Worm (Caenorhabditis elegans) whole organism, L1 larva: Measurements from ENCODE around the gene T04C12.7.

Experiments
- C04F5.9 ChIP-seq: sonication (generic microtip); optimal IDR thresholded peaks from 2 replicates; lab custom pipeline; 2016; ENCODE audit warnings: missing genetic modification characterization, missing compliant biosample characterization
- C16A3.4 ChIP-seq: fragments of 150-350 bp; optimal IDR thresholded peaks from 2 replicates; lab custom pipeline; 2014; ENCODE audit warnings: missing biosample characterization, missing genetic modification characterization
- C34B4.2 ChIP-seq: sonication (generic microtip); optimal IDR thresholded peaks from 2 replicates; lab custom pipeline; 2017; ENCODE audit warnings: mild to moderate bottlenecking, missing genetic modification characterization, missing compliant biosample characterization
- F16B12.6 ChIP-seq: fragments of 150-350 bp; optimal IDR thresholded peaks from 2 replicates; lab custom pipeline; 2014; ENCODE audit warnings: missing biosample characterization, missing genetic modification characterization
- Y116A8C.19 ChIP-seq: sonication (generic microtip); optimal IDR thresholded peaks from 2 replicates; lab custom pipeline; 2016; ENCODE audit warnings: missing compliant biosample characterization, missing genetic modification characterization, borderline replicate concordance
- aha-1 ChIP-seq: fragments of 150-350 bp; optimal IDR thresholded peaks from 2 replicates; lab custom pipeline; 2014; ENCODE audit warnings: missing biosample characterization, missing genetic modification characterization
- alr-1 ChIP-seq: fragments of 200-800 bp; sonication (Bioruptor generic); optimal IDR thresholded peaks from 2 replicates; lab custom pipeline; 2018; ENCODE audit warnings: borderline replicate concordance, mild to moderate bottlenecking, missing genetic modification characterization, missing compliant biosample characterization
- aly-2 ChIP-seq: fragments of 150-350 bp; optimal IDR thresholded peaks from 2 replicates; lab custom pipeline; 2014; ENCODE audit warnings: missing biosample characterization, missing genetic modification characterization
- blmp-1 ChIP-seq: fragments of 150-350 bp; optimal IDR thresholded peaks from 2 replicates; lab custom pipeline; 2014; ENCODE audit warnings: missing biosample characterization, missing genetic modification characterization
- ceh-63 ChIP-seq: fragments of 200-800 bp; sonication (Bioruptor generic); optimal IDR thresholded peaks from 2 replicates; lab custom pipeline; 2018; ENCODE audit warnings: mild to moderate bottlenecking, missing genetic modification characterization, missing compliant biosample characterization
- ces-1 ChIP-seq: fragments of 150-350 bp; optimal IDR thresholded peaks from 2 replicates; lab custom pipeline; 2014; ENCODE audit warnings: missing biosample characterization, missing genetic modification reagents, missing genetic modification characterization
- egl-27 ChIP-seq, 2 experiments: fragments of 150-350 bp in 1 of 2; sonication (generic microtip); optimal IDR thresholded peaks; 3 replicates each; lab custom pipeline; 2017 to 2018; ENCODE audit warnings: missing biosample characterization in 2 of 2, missing genetic modification characterization in 2 of 2, missing genetic modification reagents in 2 of 2
- elt-2 ChIP-seq: sonication (generic microtip); optimal IDR thresholded peaks from 2 replicates; lab custom pipeline; 2016; ENCODE audit warnings: missing genetic modification characterization, mild to moderate bottlenecking, inconsistent platforms, missing compliant biosample characterization, missing genetic modification reagents
- ets-5 ChIP-seq: fragments of 200-800 bp; sonication (Bioruptor generic); IDR thresholded peaks from 2 replicates; pipeline ENCODE4 v1.3.6; 2022; ENCODE audit warnings: missing genetic modification characterization, missing compliant biosample characterization
- fkh-8 ChIP-seq: sonication (generic microtip); optimal IDR thresholded peaks from 2 replicates; lab custom pipeline; 2016; ENCODE audit warnings: mild to moderate bottlenecking, missing genetic modification characterization, missing compliant biosample characterization
- fos-1 ChIP-seq: fragments of 150-350 bp; optimal IDR thresholded peaks from 2 replicates; lab custom pipeline; 2014; ENCODE audit warnings: missing biosample characterization, missing genetic modification characterization
- grh-1 ChIP-seq: fragments of 200-800 bp; sonication (Bioruptor generic); IDR thresholded peaks from 2 replicates; pipeline ENCODE4 v1.3.6; 2022; ENCODE audit warnings: missing genetic modification reagents, missing genetic modification characterization, missing compliant biosample characterization
- irx-1 ChIP-seq: sonication (generic microtip); optimal IDR thresholded peaks from 2 replicates; lab custom pipeline; 2016; ENCODE audit warnings: missing genetic modification characterization, missing compliant biosample characterization
- isw-1 ChIP-seq: fragments of 200-800 bp; sonication (Bioruptor generic); IDR thresholded peaks from 2 replicates; pipeline ENCODE4 v1.3.6; 2022; ENCODE audit warnings: missing genetic modification characterization, missing compliant biosample characterization
- jun-1 ChIP-seq: fragments of 150-350 bp; optimal IDR thresholded peaks from 2 replicates; lab custom pipeline; 2014; ENCODE audit warnings: missing biosample characterization, missing genetic modification reagents, missing genetic modification characterization
- lin-14 ChIP-seq: fragments of 200-800 bp; sonication (Bioruptor generic); optimal IDR thresholded peaks from 2 replicates; lab custom pipeline; 2018; ENCODE audit warnings: mild to moderate bottlenecking, missing genetic modification characterization, moderate library complexity, missing compliant biosample characterization
- lin-35 ChIP-seq, 2 experiments: fragments of 150-350 bp; optimal IDR thresholded peaks; 2 replicates each; lab custom pipeline; 2014; ENCODE audit warnings: missing biosample characterization in 2 of 2, missing genetic modification characterization in 2 of 2, missing genetic modification reagents in 2 of 2
- lin-39 ChIP-seq: fragments of 150-350 bp; optimal IDR thresholded peaks from 2 replicates; lab custom pipeline; 2014; ENCODE audit warnings: missing biosample characterization, missing genetic modification reagents, missing genetic modification characterization
- lir-3 ChIP-seq: sonication (generic microtip); optimal IDR thresholded peaks from 2 replicates; lab custom pipeline; 2016; ENCODE audit warnings: mild to moderate bottlenecking, missing genetic modification characterization, moderate library complexity, missing compliant biosample characterization; ENCODE audit not compliant: poor library complexity
- lsy-2 ChIP-seq, 2 experiments: fragments of 150-350 bp; optimal IDR thresholded peaks; 2 replicates each; lab custom pipeline; 2014; ENCODE audit warnings: missing biosample characterization in 2 of 2, missing genetic modification characterization in 2 of 2
- mab-9 ChIP-seq: fragments of 200-800 bp; sonication (Bioruptor generic); IDR thresholded peaks from 2 replicates; pipeline ENCODE4 v1.3.6; 2022; ENCODE audit warnings: missing genetic modification reagents, missing genetic modification characterization, missing compliant biosample characterization
- mdl-1 ChIP-seq, 2 experiments: fragments of 150-350 bp; optimal IDR thresholded peaks; 2 replicates each; lab custom pipeline; 2014 to 2017; ENCODE audit warnings: missing biosample characterization in 2 of 2, missing genetic modification characterization in 2 of 2, inconsistent platforms in 1 of 2
- mef-2 ChIP-seq: fragments of 150-350 bp; optimal IDR thresholded peaks from 2 replicates; lab custom pipeline; 2014; ENCODE audit warnings: missing biosample characterization, missing genetic modification characterization
- mep-1 ChIP-seq: fragments of 150-350 bp; optimal IDR thresholded peaks from 2 replicates; lab custom pipeline; 2014; ENCODE audit warnings: missing biosample characterization, missing genetic modification characterization
- nhr-11 ChIP-seq: fragments of 150-350 bp; optimal IDR thresholded peaks from 2 replicates; lab custom pipeline; 2014; ENCODE audit warnings: missing biosample characterization, missing genetic modification characterization
- nhr-12 ChIP-seq: sonication (generic microtip); optimal IDR thresholded peaks from 2 replicates; lab custom pipeline; 2017; ENCODE audit warnings: missing biosample characterization, missing genetic modification characterization
- nhr-237 ChIP-seq: fragments of 150-350 bp; optimal IDR thresholded peaks from 2 replicates; lab custom pipeline; 2014; ENCODE audit warnings: missing biosample characterization, missing genetic modification characterization
- nhr-28 ChIP-seq: fragments of 150-350 bp; optimal IDR thresholded peaks from 2 replicates; lab custom pipeline; 2014; ENCODE audit warnings: missing biosample characterization, missing genetic modification characterization
- nhr-47 ChIP-seq: sonication (generic microtip); optimal IDR thresholded peaks from 2 replicates; lab custom pipeline; 2016; ENCODE audit warnings: mild to moderate bottlenecking, missing genetic modification characterization, moderate library complexity, missing compliant biosample characterization
- nhr-71 ChIP-seq: sonication (generic microtip); optimal IDR thresholded peaks from 2 replicates; lab custom pipeline; 2016; ENCODE audit warnings: mild to moderate bottlenecking, missing genetic modification characterization, moderate library complexity, missing compliant biosample characterization
- nhr-84 ChIP-seq: sonication (generic microtip); optimal IDR thresholded peaks from 2 replicates; lab custom pipeline; 2017; ENCODE audit warnings: missing biosample characterization, missing genetic modification characterization
- nhr-85 ChIP-seq: sonication (generic microtip); peaks from one replicate; lab custom pipeline; 2016; ENCODE audit warnings: missing genetic modification characterization, inconsistent platforms, missing compliant biosample characterization
- pax-3 ChIP-seq: fragments of 200-800 bp; sonication (Bioruptor generic); optimal IDR thresholded peaks from 2 replicates; lab custom pipeline; 2018; ENCODE audit warnings: mild to moderate bottlenecking, missing genetic modification characterization, moderate library complexity, missing compliant biosample characterization
- rnt-1 ChIP-seq: sonication (generic microtip); optimal IDR thresholded peaks from 2 replicates; lab custom pipeline; 2016; ENCODE audit warnings: mild to moderate bottlenecking, missing genetic modification characterization, moderate library complexity, missing compliant biosample characterization
- snpc-4 ChIP-seq: fragments of 150-350 bp; optimal IDR thresholded peaks from 2 replicates; lab custom pipeline; 2014; ENCODE audit warnings: missing biosample characterization, missing genetic modification characterization
- snu-23 ChIP-seq: sonication (generic microtip); optimal IDR thresholded peaks from 2 replicates; lab custom pipeline; 2016; ENCODE audit warnings: missing genetic modification characterization, missing compliant biosample characterization
- sptf-1 ChIP-seq: fragments of 150-350 bp; optimal IDR thresholded peaks from 2 replicates; lab custom pipeline; 2014; ENCODE audit warnings: missing biosample characterization, missing genetic modification characterization
- swsn-7 ChIP-seq: sonication (generic microtip); optimal IDR thresholded peaks from 2 replicates; lab custom pipeline; 2016; ENCODE audit warnings: missing genetic modification characterization, missing compliant biosample characterization
- tbx-2 ChIP-seq: sonication (generic microtip); optimal IDR thresholded peaks from 2 replicates; lab custom pipeline; 2016; ENCODE audit warnings: missing genetic modification characterization, missing compliant biosample characterization
- unc-30 ChIP-seq: sonication (generic microtip); optimal IDR thresholded peaks from 2 replicates; lab custom pipeline; 2017; ENCODE audit warnings: missing biosample characterization, missing genetic modification characterization
- unc-62 ChIP-seq: fragments of 150-350 bp; optimal IDR thresholded peaks from 2 replicates; lab custom pipeline; 2014; ENCODE audit warnings: missing biosample characterization, missing genetic modification reagents, missing genetic modification characterization
- unc-86 ChIP-seq: sonication (generic microtip); optimal IDR thresholded peaks from 2 replicates; lab custom pipeline; 2016; ENCODE audit warnings: missing genetic modification characterization, missing compliant biosample characterization
- xbp-1 ChIP-seq: sonication (generic microtip); optimal IDR thresholded peaks from 2 replicates; lab custom pipeline; 2016; ENCODE audit warnings: missing genetic modification characterization, missing compliant biosample characterization
- zag-1 ChIP-seq: fragments of 150-350 bp; optimal IDR thresholded peaks from 2 replicates; lab custom pipeline; 2014; ENCODE audit warnings: missing biosample characterization, missing genetic modification characterization

The T04C12.7 gene

DNA sequence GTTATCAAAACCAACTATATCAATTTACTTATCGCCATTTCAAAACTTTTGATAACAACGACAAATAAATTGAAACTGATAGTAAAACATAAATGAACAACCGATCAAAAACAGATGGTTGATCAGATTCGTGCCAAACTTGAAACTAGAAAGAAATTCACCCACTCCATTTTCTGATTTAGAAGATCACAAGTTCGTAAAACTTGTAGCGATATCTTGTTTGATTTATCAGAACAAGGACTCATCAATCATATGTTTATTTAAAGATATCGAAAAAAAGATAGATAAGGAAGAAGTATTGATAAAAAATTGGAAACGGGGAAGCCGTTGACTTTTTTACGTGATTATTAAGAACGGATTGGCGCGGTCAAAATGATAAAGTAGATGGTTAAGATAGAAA lies 33.2 kb downstream of the T04C12.7 start (continued):
- no peak for TF ChIP-seq C34B4.2 (tag; lab: Kevin White, UChicago)
- TF ChIP-seq unc-62 (GFP tag; lab: Kevin White, UChicago), result no peak

DNA sequence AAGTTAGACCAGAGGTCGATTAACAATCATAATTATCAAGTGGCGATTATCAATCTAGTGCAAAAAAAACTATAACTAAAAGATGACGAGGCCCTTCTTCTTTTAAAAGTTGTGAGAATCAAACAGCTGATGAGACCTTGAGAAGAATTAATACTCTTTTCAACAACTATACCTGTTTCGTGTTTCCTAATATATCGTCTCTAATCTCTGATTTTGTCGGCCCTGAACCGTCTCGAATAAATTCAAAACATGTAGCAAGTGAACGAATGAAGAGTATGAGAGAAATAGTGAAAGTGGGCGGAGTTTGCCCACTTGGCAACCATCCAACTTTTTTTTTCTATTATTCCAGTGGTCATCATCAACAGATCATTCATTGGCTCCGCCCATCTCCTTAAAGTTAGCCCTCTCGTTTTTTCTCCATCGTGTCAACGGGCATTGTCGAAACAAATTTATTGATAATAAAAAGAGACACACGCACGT lies 33.6 kb downstream of the T04C12.7 start, which contains the start of gene Y42A5A.1:
Gene Y42A5A.1, plus strand, starts transcription at position 430 of the 480 bp plus-strand sequence.
- no peak for TF ChIP-seq jun-1
- TF ChIP-seq elt-2 (tag; lab: Kevin White, UChicago), result no peak
- no peak for TF ChIP-seq ets-5 (GFP tag; lab: Robert Waterston, UW)
- TF ChIP-seq mef-2 (tag; lab: Kevin White, UChicago), result no peak
- no peak for TF ChIP-seq unc-30 (tag; lab: Kevin White, UChicago)
- no peak for TF ChIP-seq C04F5.9
- TF ChIP-seq snu-23 (GFP tag; lab: Kevin White, UChicago), result no peak
- TF ChIP-seq pax-3 (tag; lab: Kevin White, UChicago), result no peak
- TF ChIP-seq mab-9 (GFP tag; lab: Robert Waterston, UW), result no peak
- TF ChIP-seq lin-35 (GFP tag; optimal IDR thresholded peaks at IDR 0.05; lab: Kevin White, UChicago), result no peak
- TF ChIP-seq swsn-7 (tag; lab: Kevin White, UChicago), result no peak
- no peak for TF ChIP-seq lir-3 (tag; lab: Kevin White, UChicago)
- peak; percentile 49 for TF ChIP-seq blmp-1 (tag; lab: Kevin White, UChicago)
- no peak for TF ChIP-seq nhr-11 (tag; lab: Kevin White, UChicago)
- TF ChIP-seq alr-1 (tag; lab: Kevin White, UChicago), result no peak
- TF ChIP-seq tbx-2, result no peak
- 0 out of 2 replicates have a peak, but pooled peaks have one; percentile 22 for TF ChIP-seq grh-1 (GFP tag; lab: Robert Waterston, UW)
- TF ChIP-seq unc-86 (tag; lab: Kevin White, UChicago), result no peak
- TF ChIP-seq nhr-84 (tag; lab: Kevin White, UChicago), result no peak
- TF ChIP-seq egl-27 (tag; optimal IDR thresholded peaks at IDR 0.05; lab: Kevin White, UChicago), result no peak
- no peak for TF ChIP-seq isw-1 (GFP tag; lab: Robert Waterston, UW)
- TF ChIP-seq lin-14, result peak; percentile 31
- no peak for TF ChIP-seq rnt-1
- no peak for TF ChIP-seq Y116A8C.19
- peak; percentile 96 for TF ChIP-seq nhr-85 (tag; lab: Kevin White, UChicago)
- peak in 1 of 2 experiments; percentile 24 for TF ChIP-seq lsy-2 (tag; optimal IDR thresholded peaks at IDR 0.05; lab: Kevin White, UChicago)
- no peak for TF ChIP-seq fkh-8
- no peak for TF ChIP-seq snpc-4
- TF ChIP-seq aha-1, result no peak
- no peak for TF ChIP-seq lin-39 (tag; lab: Kevin White, UChicago)
- no peak for TF ChIP-seq nhr-28 (tag; lab: Kevin White, UChicago)
- no peak for TF ChIP-seq nhr-12 (tag; lab: Kevin White, UChicago)
- TF ChIP-seq, all 84 proteins: peak for 5

DNA sequence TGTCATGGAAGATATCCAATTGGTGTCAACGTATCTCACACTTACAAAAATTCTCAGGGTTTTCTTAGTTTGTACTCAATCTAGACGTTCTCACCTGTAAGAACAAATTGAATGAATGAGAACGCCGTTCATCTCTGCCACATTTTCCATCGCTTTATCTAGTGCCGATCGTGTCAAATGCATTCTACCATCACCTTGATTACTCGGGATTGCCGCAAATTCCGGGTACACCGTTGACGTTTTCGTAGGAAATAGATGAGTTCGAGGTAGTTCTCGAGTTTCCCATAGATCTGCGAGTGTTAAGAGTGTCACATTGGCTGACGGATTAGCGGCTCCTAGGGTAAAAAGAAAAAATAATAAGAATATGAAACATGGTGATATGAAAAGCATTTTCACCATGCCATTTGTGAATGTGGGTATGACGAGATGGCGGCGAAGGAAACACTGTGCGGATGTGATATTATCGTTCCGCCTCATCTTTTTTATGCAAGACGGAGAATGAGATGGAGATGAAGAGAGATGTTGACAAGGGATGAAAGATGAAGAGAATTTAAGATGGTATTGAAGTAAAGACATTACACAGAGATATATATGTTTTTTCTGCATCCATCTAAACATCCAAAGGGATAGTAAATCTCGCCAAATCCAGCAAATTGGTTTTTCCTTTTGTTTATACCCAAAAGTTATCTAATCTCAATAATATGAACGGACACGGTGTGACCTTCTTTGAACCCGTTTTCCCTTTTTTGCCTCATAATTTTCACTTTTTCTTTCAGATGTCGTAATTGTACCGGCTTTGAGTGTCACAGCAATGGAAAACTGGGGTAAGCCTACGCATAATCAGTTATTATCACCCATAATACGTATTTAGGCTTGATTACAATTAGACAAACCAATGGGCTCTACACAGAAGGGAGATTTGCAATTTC lies 39.5 kb downstream of the T04C12.7 start, which contains the start of gene lact-8:
Gene lact-8, minus strand, starts transcription at position 445 of the 929 bp plus-strand sequence.
- TF ChIP-seq Y116A8C.19 (no peak), ces-1 (GFP tag; lab: Kevin White, UChicago) (no peak), snpc-4 (no peak), mdl-1 (tag; optimal IDR thresholded peaks at IDR 0.05; lab: Kevin White, UChicago) (no peak), zag-1 (no peak), mep-1 (tag; lab: Kevin White, UChicago) (no peak), C16A3.4 (no peak), sptf-1 (tag; lab: Kevin White, UChicago) (no peak), xbp-1 (no peak), tbx-2 (no peak), fos-1 (tag; lab: Kevin White, UChicago) (no peak), snu-23 (GFP tag; lab: Kevin White, UChicago) (no peak), mab-9 (GFP tag; lab: Robert Waterston, UW) (no peak), ceh-63 (GFP tag; lab: Kevin White, UChicago) (no peak), nhr-71 (tag; lab: Kevin White, UChicago) (no peak), aly-2 (tag; lab: Kevin White, UChicago) (no peak), nhr-47 (no peak), F16B12.6 (tag; lab: Kevin White, UChicago) (no peak), irx-1 (tag; lab: Kevin White, UChicago) (no peak), rnt-1 (no peak), C04F5.9 (no peak), nhr-237 (no peak), unc-30 (tag; lab: Kevin White, UChicago) (no peak)
